Fruit fly (Drosophila melanogaster) whole organism, pupa: ENCODE measurements around the gene Mnat9.
A peak's percentile ranks its signal among the peaks of the same experiment; 100 is the strongest.

ENCODE experiments used
- CG10348 ChIP-seq: fragments of 200-800 bp; sonication (Bioruptor generic); IDR thresholded peaks from 2 replicates; pipeline ENCODE4 v1.3.6; 2022; ENCODE audit warnings: missing biosample characterization, missing genetic modification characterization
- CG12605 ChIP-seq: fragments of 200-800 bp; sonication (Bioruptor generic); IDR thresholded peaks from 2 replicates; pipeline ENCODE4 v1.3.6; 2022; ENCODE audit warnings: missing biosample characterization, missing genetic modification characterization
- CG13204 ChIP-seq: fragments of 200-800 bp; sonication (Bioruptor generic); optimal IDR thresholded peaks from 2 replicates; lab custom pipeline; 2018; ENCODE audit warnings: missing biosample characterization, mild to moderate bottlenecking, missing genetic modification characterization, moderate library complexity
- CG14655 ChIP-seq: fragments of 200-800 bp; sonication (Bioruptor generic); optimal IDR thresholded peaks from 3 replicates; lab custom pipeline; 2017; ENCODE audit warnings: mild to moderate bottlenecking, missing biosample characterization, missing genetic modification reagents, missing genetic modification characterization
- CG15710 ChIP-seq: fragments of 200-800 bp; sonication (Bioruptor generic); optimal IDR thresholded peaks from 2 replicates; lab custom pipeline; 2018; ENCODE audit warnings: missing biosample characterization, mild to moderate bottlenecking, missing genetic modification characterization, moderate library complexity
- CG17806 ChIP-seq: fragments of 200-800 bp; sonication (Bioruptor generic); optimal IDR thresholded peaks from 2 replicates; lab custom pipeline; 2018; ENCODE audit warnings: missing biosample characterization, mild to moderate bottlenecking, missing genetic modification characterization, moderate library complexity
- CG32121 ChIP-seq: fragments of 200-800 bp; sonication (Bioruptor generic); IDR thresholded peaks from 2 replicates; pipeline ENCODE4 v1.3.6; 2022; ENCODE audit warnings: missing biosample characterization, missing genetic modification characterization
- CG4496 ChIP-seq: fragments of 200-800 bp; sonication (Bioruptor generic); IDR thresholded peaks from 3 replicates; pipeline ENCODE4 v1.3.6; 2022; ENCODE audit warnings: missing biosample characterization, missing genetic modification characterization
- CG8159 ChIP-seq: fragments of 200-800 bp; sonication (Bioruptor generic); optimal IDR thresholded peaks from 3 replicates; lab custom pipeline; 2018; ENCODE audit warnings: missing biosample characterization, mild to moderate bottlenecking, missing genetic modification characterization, moderate library complexity
- CG8301 ChIP-seq: fragments of 200-800 bp; sonication (Bioruptor generic); optimal IDR thresholded peaks from 2 replicates; lab custom pipeline; 2018; ENCODE audit warnings: missing biosample characterization, mild to moderate bottlenecking, missing genetic modification characterization
- CG9948 ChIP-seq: fragments of 200-800 bp; sonication (Bioruptor generic); optimal IDR thresholded peaks from 2 replicates; lab custom pipeline; 2018; ENCODE audit warnings: missing biosample characterization, mild to moderate bottlenecking, missing genetic modification characterization, moderate library complexity
- D1 ChIP-seq: fragments of 200-800 bp; sonication (Bioruptor generic); optimal IDR thresholded peaks from 2 replicates; lab custom pipeline; 2018; ENCODE audit warnings: missing biosample characterization, mild to moderate bottlenecking, missing genetic modification characterization, moderate library complexity
- EcR ChIP-seq: fragments of 200-800 bp; sonication (Bioruptor generic); optimal IDR thresholded peaks from 3 replicates; lab custom pipeline; 2019; ENCODE audit warnings: missing biosample characterization, missing genetic modification characterization, mild to moderate bottlenecking, moderate library complexity, missing genetic modification reagents
- Ets98B ChIP-seq: fragments of 200-800 bp; sonication (Bioruptor generic); IDR thresholded peaks from 2 replicates; pipeline ENCODE4 v1.3.6; 2022; ENCODE audit warnings: missing biosample characterization, missing genetic modification characterization
- Pif1A ChIP-seq: fragments of 200-800 bp; sonication (Bioruptor generic); optimal IDR thresholded peaks from 3 replicates; lab custom pipeline; 2016; ENCODE audit warnings: missing biosample characterization, missing genetic modification characterization
- Pif1B ChIP-seq: fragments of 200-800 bp; sonication (Bioruptor generic); optimal IDR thresholded peaks from 3 replicates; lab custom pipeline; 2016; ENCODE audit warnings: missing biosample characterization, missing genetic modification characterization
- Snoo ChIP-seq: fragments of 200-800 bp; sonication (Bioruptor generic); optimal IDR thresholded peaks from 3 replicates; lab custom pipeline; 2017; ENCODE audit warnings: missing biosample characterization, mild to moderate bottlenecking, missing genetic modification characterization, inconsistent platforms
- fd96Ca ChIP-seq: fragments of 200-800 bp; sonication (Bioruptor generic); IDR thresholded peaks from 3 replicates; pipeline ENCODE4 v1.3.6; 2022; ENCODE audit warnings: missing biosample characterization, missing genetic modification characterization
- gl ChIP-seq: fragments of 200-800 bp; sonication (Bioruptor generic); optimal IDR thresholded peaks from 2 replicates; lab custom pipeline; 2018; ENCODE audit warnings: missing biosample characterization, mild to moderate bottlenecking, missing genetic modification characterization
- rn ChIP-seq: fragments of 200-800 bp; sonication (Bioruptor generic); IDR thresholded peaks from 2 replicates; pipeline ENCODE4 v1.3.6; 2022; ENCODE audit warnings: missing biosample characterization, missing genetic modification characterization

Mnat9 gene

DNA sequence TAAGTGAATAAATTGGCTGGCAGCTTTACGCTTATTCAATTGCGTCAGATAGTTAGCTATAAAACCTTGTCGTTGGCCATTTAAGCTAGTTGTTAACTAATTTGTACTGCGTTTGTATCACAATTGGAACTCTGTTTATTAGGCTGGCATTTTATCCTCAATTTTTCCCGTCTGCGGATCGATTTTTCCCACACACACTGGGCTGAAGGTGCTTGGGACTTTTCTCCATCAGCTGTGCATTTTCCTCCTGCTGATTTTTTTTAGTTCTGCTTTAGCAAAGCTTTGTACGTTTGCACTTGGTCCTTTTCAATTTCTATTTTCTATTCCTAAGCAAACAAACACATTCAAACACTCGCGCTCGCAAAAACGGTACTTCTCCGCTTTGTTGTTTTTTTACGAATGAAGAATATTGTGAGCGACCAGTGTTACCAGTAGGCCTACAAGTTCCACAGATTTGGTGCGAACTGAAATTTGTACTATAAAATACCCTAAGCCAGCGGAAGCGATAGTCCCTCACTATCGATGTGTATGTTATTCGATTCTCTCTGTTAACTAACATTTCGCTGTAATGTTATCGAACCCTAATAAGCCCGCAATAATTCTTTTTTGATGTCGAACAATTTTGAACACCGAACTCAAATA is 6.4 kb downstream of the Mnat9 start:
- TF ChIP-seq Pif1A (GFP tag; lab: Kevin White, UChicago): peak; percentile 20
- peak; percentile 13 for TF ChIP-seq CG8159 (tag; lab: Kevin White, UChicago)
- TF ChIP-seq CG14655 (GFP tag; lab: Kevin White, UChicago): no peak
- peak; percentile 8 for TF ChIP-seq CG17806 (tag; lab: Kevin White, UChicago)
- no peak for TF ChIP-seq D1 (tag; lab: Kevin White, UChicago)
- TF ChIP-seq CG13204 (GFP tag; lab: Kevin White, UChicago): no peak
- TF ChIP-seq, all 21 proteins: peak for 3

DNA sequence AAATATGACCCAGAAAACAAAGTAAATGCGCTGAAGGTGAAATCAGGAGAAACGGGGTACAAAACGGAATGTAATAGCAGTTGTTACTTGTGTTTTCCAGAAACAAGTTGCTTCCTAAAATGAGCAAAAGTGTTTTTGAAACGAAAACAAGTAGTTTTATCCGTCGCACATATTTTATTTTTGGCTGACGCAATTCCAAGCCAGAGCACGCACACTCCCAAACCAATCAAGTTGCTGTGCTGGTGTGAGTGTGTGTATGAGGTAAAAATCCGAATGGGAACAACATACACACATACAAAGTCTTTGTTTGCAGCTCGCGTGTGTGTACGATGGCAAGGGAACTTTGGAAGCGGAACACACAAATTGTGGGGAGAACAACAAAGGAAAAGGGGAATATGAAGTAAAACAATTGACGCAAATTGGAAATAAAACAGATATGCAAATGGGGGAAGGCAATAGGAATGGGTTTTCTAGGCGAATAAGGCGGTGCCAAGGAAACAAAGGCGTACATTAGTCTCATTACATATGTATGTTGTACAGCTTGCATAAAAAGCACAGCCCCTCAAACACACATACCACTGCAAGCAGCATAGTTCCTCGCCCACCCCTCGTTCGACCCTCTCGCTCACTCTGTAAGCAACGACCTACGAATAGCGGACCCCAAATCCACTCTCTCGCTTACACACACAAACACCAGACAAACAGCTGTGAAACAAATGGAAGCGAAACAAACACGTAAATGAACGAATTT is 7.3 kb downstream of the Mnat9 start:
- peak; percentile 36 for TF ChIP-seq EcR (GFP tag; lab: Kevin White, UChicago)
- TF ChIP-seq gl (tag; lab: Kevin White, UChicago): peak; percentile 19
- TF ChIP-seq CG15710: peak; percentile 5
- TF ChIP-seq CG9948 (tag; lab: Kevin White, UChicago): no peak
- no peak for TF ChIP-seq D1 (tag; lab: Kevin White, UChicago)
- peak; percentile 8 for TF ChIP-seq CG8159 (tag; lab: Kevin White, UChicago)
- no peak for TF ChIP-seq CG4496
- TF ChIP-seq CG32121 (GFP tag; lab: Robert Waterston, UW): no peak

DNA sequence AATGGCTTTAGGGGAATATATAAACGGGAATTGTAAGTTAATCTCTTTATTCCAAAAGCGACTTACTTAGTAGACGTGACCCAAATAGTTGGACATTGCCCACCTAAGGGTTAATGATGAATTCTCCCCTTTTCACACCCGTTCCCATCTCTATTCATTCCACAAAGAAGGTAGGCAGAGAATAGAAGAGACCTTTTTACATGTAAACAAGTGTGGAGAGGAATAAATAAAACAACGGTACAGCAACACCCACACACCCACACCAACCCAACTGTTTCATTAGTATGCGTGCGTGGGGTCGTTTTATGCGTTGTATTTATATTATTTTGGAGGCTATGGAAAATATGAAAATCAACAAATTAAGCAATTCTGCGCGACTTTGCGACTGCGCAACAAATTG is 7.9 kb downstream of the Mnat9 start:
- no peak for TF ChIP-seq gl (tag; lab: Kevin White, UChicago)

DNA sequence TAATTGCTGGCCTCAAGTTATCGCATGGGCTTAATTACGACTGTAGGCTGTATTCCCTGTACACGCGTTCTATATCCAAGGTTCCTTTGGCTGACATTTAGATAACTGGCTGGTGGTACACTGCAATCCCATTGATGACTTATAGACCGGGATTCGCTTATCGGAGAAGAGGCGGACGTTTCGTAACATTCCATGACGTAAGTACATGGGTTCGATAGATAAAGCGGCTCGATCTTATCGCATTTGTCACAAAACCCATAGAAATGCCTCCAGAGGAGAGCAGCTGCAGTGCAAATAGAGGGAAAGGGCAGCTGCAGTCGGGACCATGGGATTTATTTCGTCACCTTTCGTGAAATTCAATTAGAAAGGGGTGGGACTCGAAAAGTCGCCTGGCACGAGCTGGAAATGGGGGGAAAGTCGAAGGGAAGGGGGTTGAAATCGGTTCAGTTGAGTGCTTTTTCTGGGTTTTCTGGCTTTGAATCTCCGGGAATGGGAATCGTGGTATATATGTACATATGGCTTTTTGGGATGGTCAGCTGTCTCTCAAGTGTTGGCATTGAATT is 8.6 kb downstream of the Mnat9 start:
- TF ChIP-seq CG12605 (GFP tag; lab: Robert Waterston, UW): no peak
- TF ChIP-seq CG9948 (tag; lab: Kevin White, UChicago): no peak
- TF ChIP-seq CG15710: no peak
- no peak for TF ChIP-seq CG32121 (GFP tag; lab: Robert Waterston, UW)
- TF ChIP-seq Ets98B (GFP tag; lab: Robert Waterston, UW): no peak
- TF ChIP-seq EcR (GFP tag; lab: Kevin White, UChicago): no peak
- no peak for TF ChIP-seq Snoo (tag; lab: Kevin White, UChicago)
- no peak for TF ChIP-seq CG14655 (GFP tag; lab: Kevin White, UChicago)
- no peak for TF ChIP-seq fd96Ca (GFP tag; lab: Robert Waterston, UW)
- no peak for TF ChIP-seq rn (GFP tag; lab: Robert Waterston, UW)
- no peak for TF ChIP-seq Pif1A (GFP tag; lab: Kevin White, UChicago)
- TF ChIP-seq CG10348: no peak
- TF ChIP-seq, all 21 proteins: peak for 0

DNA sequence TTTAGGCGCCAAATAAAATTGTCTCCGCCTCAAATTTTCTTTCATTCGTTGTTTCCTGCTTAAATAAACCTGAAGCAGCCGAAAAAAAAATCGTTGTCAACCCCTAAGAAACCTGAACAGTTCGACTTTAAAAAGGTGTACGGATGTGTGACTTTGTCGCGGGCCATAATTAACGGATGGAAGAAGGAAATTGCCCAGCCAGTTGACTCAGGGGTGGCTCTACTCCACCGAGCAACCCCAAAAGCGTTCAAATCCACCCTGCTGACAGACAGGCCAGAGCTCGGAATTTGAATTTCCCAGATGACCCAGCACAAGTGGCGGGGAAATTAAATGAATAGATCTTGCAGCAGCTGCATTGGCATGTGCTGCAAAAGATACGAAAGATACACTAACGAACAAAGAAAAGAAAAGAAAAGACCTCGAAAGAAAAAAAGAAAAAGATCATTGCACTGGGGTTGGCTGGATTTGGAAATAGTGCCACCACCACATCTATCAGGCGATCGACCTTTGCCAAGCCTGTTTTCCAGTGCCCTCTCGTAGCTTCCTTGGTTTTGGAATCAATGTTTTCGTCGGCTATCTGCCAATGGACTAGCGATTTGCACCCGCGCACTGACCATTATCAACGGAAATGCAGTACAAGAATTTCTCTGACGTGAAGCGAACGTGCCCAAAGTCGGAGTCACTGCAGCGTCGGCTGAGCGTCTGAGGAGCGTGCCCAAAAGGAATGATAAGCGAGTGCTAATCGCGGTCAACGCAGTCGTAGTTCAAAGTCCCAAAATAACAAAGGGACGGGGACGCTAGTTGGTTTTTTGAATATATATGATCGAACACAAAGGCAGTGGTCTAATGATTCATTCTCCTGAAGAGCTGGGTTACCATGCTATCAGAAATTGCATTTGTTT is 9.5 kb downstream of the Mnat9 start:
- TF ChIP-seq EcR (GFP tag; lab: Kevin White, UChicago): peak; percentile 28
- no peak for TF ChIP-seq rn (GFP tag; lab: Robert Waterston, UW)

DNA sequence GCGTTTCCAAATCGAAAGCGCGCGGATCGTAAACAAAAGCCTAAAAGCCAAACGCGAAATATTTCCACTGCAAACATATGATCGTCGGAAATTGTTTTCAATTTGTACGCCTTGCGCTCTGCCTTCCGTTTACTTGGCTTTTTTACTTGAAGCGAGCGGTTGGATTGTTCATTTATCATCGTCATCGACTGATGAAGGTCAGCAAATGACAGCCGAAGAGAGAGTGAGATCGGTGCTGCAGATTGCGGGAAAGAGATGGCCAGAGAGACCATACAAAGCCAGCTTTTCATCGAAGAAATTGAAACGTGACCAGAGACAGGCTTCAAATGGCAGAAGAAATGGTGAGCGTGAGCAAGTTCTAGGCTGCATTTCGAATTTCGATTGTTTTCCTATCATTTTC is 10.2 kb downstream of the Mnat9 start:
- TF ChIP-seq D1 (tag; lab: Kevin White, UChicago) (no peak), Pif1B (GFP tag; lab: Kevin White, UChicago) (no peak), CG8159 (tag; lab: Kevin White, UChicago) (no peak), CG4496 (no peak), Snoo (tag; lab: Kevin White, UChicago) (no peak), Pif1A (GFP tag; lab: Kevin White, UChicago) (no peak), fd96Ca (GFP tag; lab: Robert Waterston, UW) (no peak), CG14655 (GFP tag; lab: Kevin White, UChicago) (no peak), CG8301 (tag; lab: Kevin White, UChicago) (no peak), CG32121 (GFP tag; lab: Robert Waterston, UW) (no peak), rn (GFP tag; lab: Robert Waterston, UW) (no peak), CG10348 (no peak), CG17806 (tag; lab: Kevin White, UChicago) (no peak)
